Fruit fly (Drosophila melanogaster): ENCODE measurements around the gene CG5510.

Gene CG5510

dm6 chr3R:24163556-24164022 lies 5.8 kb downstream of the CG5510 start, which contains the start of gene Apc2:
Gene Apc2 (plus strand): TSS chr3R:24163966.
- peak; percentile 50 for TF ChIP-seq CG17801 (GFP tag; optimal IDR thresholded peaks at IDR 0.05; ENCODE audit: partially characterized antibody)

- no peak for TF ChIP-seq CG17801 (GFP tag; optimal IDR thresholded peaks at IDR 0.05; ENCODE audit: partially characterized antibody)
Measured at dm6 chr3R:24162774-24163555, 6.4 kb downstream of the CG5510 start, which contains the start of gene mRpS24. Gene mRpS24 (minus strand): TSS chr3R:24163545.

- TF ChIP-seq CG17801 (GFP tag; optimal IDR thresholded peaks at IDR 0.05; ENCODE audit: partially characterized antibody), result peak; percentile 91
Measured at dm6 chr3R:24161173-24161811, 8.1 kb downstream of the CG5510 start, which contains the start of the genes Myo95E and TBC1d7. Gene Myo95E (minus strand): TSS chr3R:24161498. Gene TBC1d7 (plus strand): TSS chr3R:24161727.

dm6 chr3R:24151924-24152809 lies 17.2 kb downstream of the CG5510 start, which contains the start of the genes p38a and CG6178:
Gene p38a (minus strand): TSS chr3R:24152321.
Gene CG6178 (plus strand): TSS chr3R:24152347.
- TF ChIP-seq CG17801 (GFP tag; optimal IDR thresholded peaks at IDR 0.05; ENCODE audit: partially characterized antibody), result peak; percentile 99

- TF ChIP-seq CG17801 (GFP tag; optimal IDR thresholded peaks at IDR 0.05; ENCODE audit: partially characterized antibody), result no peak
Measured at dm6 chr3R:24150103-24150502, 19.3 kb downstream of the CG5510 start, which contains the start of gene p38c. Gene p38c (minus strand): TSS chr3R:24150203.

dm6 chr3R:24148838-24149237 lies 20.5 kb downstream of the CG5510 start, which contains the start of gene Slimp:
Gene Slimp (minus strand): TSS chr3R:24148967.
- TF ChIP-seq CG17801 (GFP tag; optimal IDR thresholded peaks at IDR 0.05; ENCODE audit: partially characterized antibody), result peak; percentile 42

- no peak for TF ChIP-seq CG17801 (GFP tag; optimal IDR thresholded peaks at IDR 0.05; ENCODE audit: partially characterized antibody)
Measured at dm6 chr3R:24144542-24144941, 24.8 kb downstream of the CG5510 start.

- no peak for TF ChIP-seq CG17801 (GFP tag; optimal IDR thresholded peaks at IDR 0.05; ENCODE audit: partially characterized antibody)
Measured at dm6 chr3R:24143779-24144178, 25.6 kb downstream of the CG5510 start.

- no peak for TF ChIP-seq CG17801 (GFP tag; optimal IDR thresholded peaks at IDR 0.05; ENCODE audit: partially characterized antibody)
Measured at dm6 chr3R:24143372-24143771, 26.0 kb downstream of the CG5510 start.

- TF ChIP-seq CG17801 (GFP tag; optimal IDR thresholded peaks at IDR 0.05; ENCODE audit: partially characterized antibody), result no peak
Measured at dm6 chr3R:24142971-24143370, 26.4 kb downstream of the CG5510 start.

dm6 chr3R:24141013-24141592 lies 28.3 kb downstream of the CG5510 start, which contains the start of gene Kal1:
Gene Kal1 (plus strand): TSS chr3R:24141395.
- peak; percentile 97 for TF ChIP-seq CG17801 (GFP tag; optimal IDR thresholded peaks at IDR 0.05; ENCODE audit: partially characterized antibody)

- TF ChIP-seq CG17801 (GFP tag; optimal IDR thresholded peaks at IDR 0.05; ENCODE audit: partially characterized antibody), result no peak
Measured at dm6 chr3R:24139646-24140130, 29.7 kb downstream of the CG5510 start.

dm6 chr3R:24138478-24139455 lies 30.6 kb downstream of the CG5510 start:
- TF ChIP-seq CG17801 (GFP tag; optimal IDR thresholded peaks at IDR 0.05; ENCODE audit: partially characterized antibody), result no peak
